Worm (Caenorhabditis elegans) whole organism, L3 larva: ENCODE results near the gene nhr-291.

ENCODE experiments used
- lin-15B ChIP-seq: fragments of 150-350 bp; optimal IDR thresholded peaks from 2 replicates; lab custom pipeline; 2014; ENCODE audit warnings: missing biosample characterization, missing genetic modification characterization
- lin-39 ChIP-seq: fragments of 150-350 bp; optimal IDR thresholded peaks from 2 replicates; lab custom pipeline; 2018; ENCODE audit warnings: missing biosample characterization, missing genetic modification reagents, missing genetic modification characterization
- nhr-23 ChIP-seq: fragments of 150-350 bp; optimal IDR thresholded peaks from 2 replicates; lab custom pipeline; 2014; ENCODE audit warnings: missing biosample characterization, missing genetic modification reagents, missing genetic modification characterization
- nhr-237 ChIP-seq: fragments of 150-350 bp; optimal IDR thresholded peaks from 2 replicates; lab custom pipeline; 2014; ENCODE audit warnings: missing biosample characterization, missing genetic modification characterization
- pha-4 ChIP-seq: fragments of 150-350 bp; optimal IDR thresholded peaks from 2 replicates; lab custom pipeline; 2014; ENCODE audit warnings: missing biosample characterization, missing genetic modification reagents, missing genetic modification characterization

ce11 chrV:15344481-15344880 lies 25.7 kb downstream of the nhr-291 start, which contains the start of gene wrt-8:
- no peak for TF ChIP-seq pha-4 (tag; lab: Kevin White, UChicago)
- TF ChIP-seq lin-39: no peak
- TF ChIP-seq nhr-23 (tag; lab: Kevin White, UChicago): no peak
- TF ChIP-seq lin-15B (tag; lab: Kevin White, UChicago): no peak
- TF ChIP-seq nhr-237: no peak
